Worm (Caenorhabditis elegans): ENCODE data around the gene mam-3.

The mam-3 gene

DNA sequence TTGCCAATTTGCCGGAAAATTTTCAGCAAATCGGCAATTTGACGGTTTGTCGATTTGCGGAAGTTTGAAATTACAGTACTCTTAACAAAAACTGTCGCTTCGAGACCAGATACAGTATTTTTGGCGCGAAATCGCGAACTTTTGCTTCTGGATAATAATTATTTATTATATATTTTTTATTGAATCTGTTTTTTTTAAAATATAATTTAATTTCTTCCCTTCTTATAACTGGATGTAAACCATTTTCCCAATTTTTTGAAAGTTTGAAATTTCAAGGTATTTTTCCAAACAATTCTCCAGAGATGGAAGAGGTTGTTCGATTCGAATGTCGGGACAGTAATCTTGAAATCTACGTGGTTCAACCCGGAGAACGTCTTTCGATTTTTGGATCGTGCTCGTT is 23.0 kb downstream of the mam-3 start, which contains the start of gene nol-9:
nol-9 (plus strand) TSS at position 301 of the 400 bp plus-strand sequence.
- no peak for TF ChIP-seq Y75B8A.6 (GFP tag; IDR thresholded peaks at IDR 0.05)
- TF ChIP-seq rbr-2 (tag; optimal IDR thresholded peaks at IDR 0.05): no peak
- TF ChIP-seq zfp-3 (GFP tag; conservative IDR thresholded peaks at IDR 0.05): no peak

DNA sequence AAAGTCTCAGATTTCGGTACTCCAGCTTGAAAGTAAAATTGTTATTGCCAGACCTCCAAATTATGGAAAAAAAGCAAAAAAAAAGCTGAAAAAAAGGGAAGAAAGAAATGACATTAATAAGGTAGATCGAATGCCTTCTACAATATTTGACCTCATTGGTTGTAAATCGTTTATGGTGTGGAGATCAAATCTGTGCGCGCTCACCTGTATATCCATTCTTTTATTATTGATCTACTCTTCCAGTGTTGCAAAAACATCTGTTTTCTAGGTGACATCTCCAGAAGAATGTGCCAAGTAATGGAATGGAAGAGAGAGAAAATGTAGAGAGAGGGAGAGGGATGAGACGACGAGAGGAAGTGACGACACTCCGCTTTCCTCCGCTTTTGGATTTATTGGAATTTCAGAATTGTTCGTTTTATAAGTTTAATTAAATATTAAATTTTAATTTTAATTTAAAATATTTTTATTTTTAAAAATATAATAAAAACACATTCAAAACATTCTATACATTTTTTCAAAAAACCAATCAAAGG is 29.4 kb downstream of the mam-3 start, which contains the start of the genes pik-1 and aptf-2:
pik-1 (plus strand) TSS at position 303 of the 533 bp plus-strand sequence.
aptf-2 (minus strand) TSS at position 313 of the 533 bp plus-strand sequence.
- TF ChIP-seq D1046.2 (GFP tag; IDR thresholded peaks at IDR 0.05) (no peak), daf-16 (GFP tag; optimal IDR thresholded peaks at IDR 0.05) (no peak), daf-16 (tag; optimal IDR thresholded peaks at IDR 0.05) (no peak), set-16 (GFP tag; IDR thresholded peaks at IDR 0.05) (no peak), ceh-44 (GFP tag; IDR thresholded peaks at IDR 0.05) (no peak), T20F7.1 (GFP tag; optimal IDR thresholded peaks at IDR 0.05) (peak; percentile 61), unc-62 (GFP tag; optimal IDR thresholded peaks at IDR 0.05 in 1 of 2) (no peak), unc-62 (tag; optimal IDR thresholded peaks at IDR 0.05) (no peak), lin-15B (tag; optimal IDR thresholded peaks at IDR 0.05) (no peak), lsy-2 (tag; optimal IDR thresholded peaks at IDR 0.05) (peak in 1 of 2 experiments; percentile 17), zip-2 (tag; optimal IDR thresholded peaks at IDR 0.05) (no peak), gei-8 (GFP tag; optimal IDR thresholded peaks at IDR 0.05) (no peak), dpl-1 (GFP tag; optimal IDR thresholded peaks at IDR 0.05) (peak; percentile 12), daf-8 (GFP tag; IDR thresholded peaks at IDR 0.05) (no peak), nhr-77 (tag; optimal IDR thresholded peaks at IDR 0.05) (no peak)

DNA sequence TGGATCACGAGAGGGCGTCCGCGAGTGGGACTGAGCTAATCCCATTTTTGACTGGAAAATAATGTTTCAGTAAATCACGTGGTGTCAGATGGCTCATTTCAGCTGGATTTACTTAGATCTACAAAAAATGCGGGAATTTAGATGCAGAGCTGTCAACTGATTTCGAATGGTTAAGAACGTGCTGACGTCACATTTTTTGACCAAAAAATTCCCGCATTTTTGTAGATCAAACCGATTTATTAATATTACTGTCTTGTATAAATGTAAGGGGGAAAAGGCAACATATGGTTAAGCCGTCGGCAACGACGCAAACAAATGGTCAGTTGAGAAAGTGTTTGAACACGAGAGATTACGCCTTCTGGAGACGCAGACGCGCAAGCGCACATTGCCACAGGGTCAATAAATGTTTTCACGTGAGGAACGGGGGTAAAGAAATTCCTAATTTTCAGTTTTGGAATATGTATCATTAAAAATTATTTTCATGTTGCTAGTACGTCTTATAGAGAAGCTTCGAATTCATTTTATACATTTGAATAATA is 32.3 kb downstream of the mam-3 start, which contains the start of gene gcl-1:
gcl-1 (minus strand) TSS at position 51 of the 539 bp plus-strand sequence.
- TF ChIP-seq ceh-44 (GFP tag; IDR thresholded peaks at IDR 0.05) (no peak), nhr-25 (tag; optimal IDR thresholded peaks at IDR 0.05; ENCODE audit: borderline replicate concordance, insufficient read depth) (no peak), vab-7 (GFP tag; IDR thresholded peaks at IDR 0.05) (no peak), nhr-10 (tag; optimal IDR thresholded peaks at IDR 0.05) (no peak), dpl-1 (GFP tag; optimal IDR thresholded peaks at IDR 0.05) (no peak), mes-2 (tag; optimal IDR thresholded peaks at IDR 0.05; ENCODE audit: poor library complexity, severe bottlenecking) (peak; percentile 33), arid-1 (GFP tag; conservative IDR thresholded peaks at IDR 0.05) (no peak), daf-16 (GFP tag; optimal IDR thresholded peaks at IDR 0.05) (no peak), daf-16 (tag; optimal IDR thresholded peaks at IDR 0.05) (peak; percentile 50), lsy-2 (tag; optimal IDR thresholded peaks at IDR 0.05) (peak in 1 of 2 experiments; percentile 28), hmg-1.1 (GFP tag; IDR thresholded peaks at IDR 0.05) (peak; percentile 47; the same call in 1 of the 2 replicates), dve-1 (tag; optimal IDR thresholded peaks at IDR 0.05; ENCODE audit: insufficient read depth) (peak; percentile 25), tra-1 (GFP tag; IDR thresholded peaks at IDR 0.05) (no peak), attf-4 (tag; optimal IDR thresholded peaks at IDR 0.05) (no peak), duxl-1 (tag; optimal IDR thresholded peaks at IDR 0.05; ENCODE audit: poor library complexity) (no peak), D1046.2 (GFP tag; IDR thresholded peaks at IDR 0.05) (no peak), mdl-1 (tag; optimal IDR thresholded peaks at IDR 0.05) (peak in 1 of 2 experiments; percentile 13), zfp-2 (tag; optimal IDR thresholded peaks at IDR 0.05) (no peak), cey-2 (tag; optimal IDR thresholded peaks at IDR 0.05; ENCODE audit: borderline replicate concordance, insufficient read depth) (no peak), hlh-30 (tag; optimal IDR thresholded peaks at IDR 0.05; ENCODE audit: insufficient read depth) (peak; percentile 91), ztf-7 (tag; optimal IDR thresholded peaks at IDR 0.05) (no peak), F37D6.2 (tag; optimal IDR thresholded peaks at IDR 0.05) (no peak), tag-97 (GFP tag; IDR thresholded peaks at IDR 0.05) (no peak), ZK546.5 (tag; optimal IDR thresholded peaks at IDR 0.05) (no peak), lin-39 (tag; optimal IDR thresholded peaks at IDR 0.05) (no peak), aly-2 (tag; optimal IDR thresholded peaks at IDR 0.05) (no peak), saeg-2 (GFP tag; IDR thresholded peaks at IDR 0.05) (no peak), lir-3 (tag; optimal IDR thresholded peaks at IDR 0.05) (no peak), nhr-11 (tag; optimal IDR thresholded peaks at IDR 0.05) (no peak), Y75B8A.6 (GFP tag; IDR thresholded peaks at IDR 0.05) (no peak), aha-1 (tag) (no peak), mep-1 (tag; optimal IDR thresholded peaks at IDR 0.05) (peak; percentile 4), pqm-1 (tag; optimal IDR thresholded peaks at IDR 0.05) (no peak), gei-8 (GFP tag; optimal IDR thresholded peaks at IDR 0.05) (no peak), F49E8.2 (tag; optimal IDR thresholded peaks at IDR 0.05; ENCODE audit: borderline replicate concordance) (no peak)
